Fruit fly (Drosophila melanogaster) whole organism, embryonic: ENCODE measurements around the gene CG9018.

Experiments used
- Dfd ChIP-seq, 2 experiments: fragments of >200 bp; optimal IDR thresholded peaks; 2 replicates each; lab custom pipeline; 2017; ENCODE audit warnings: missing biosample characterization in 2 of 2, missing genetic modification characterization in 2 of 2
- Sry-β ChIP-seq: fragments of 200-800 bp; sonication (Bioruptor generic); optimal IDR thresholded peaks from 2 replicates; lab custom pipeline; 2018; ENCODE audit warnings: missing biosample characterization, mild to moderate bottlenecking, missing genetic modification characterization, moderate library complexity
- nmo ChIP-seq: fragments of 200-800 bp; sonication (Bioruptor generic); optimal IDR thresholded peaks from 2 replicates; lab custom pipeline; 2018; ENCODE audit warnings: missing biosample characterization, mild to moderate bottlenecking, missing genetic modification characterization, moderate library complexity

- TF ChIP-seq nmo (no peak), Sry-β (GFP tag; lab: Kevin White, UChicago) (no peak), Dfd (GFP tag; optimal IDR thresholded peaks at IDR 0.05; lab: Kevin White, UChicago) (no peak)
Observed at dm6 chr3L:2243846-2244528, 7.1 kb upstream of the CG9018 start, which contains the start of gene CG32301.
